Fruit fly (Drosophila melanogaster) whole organism, embryonic: ENCODE measurements around the gene CG31740.

Experiments used
- CG2120 ChIP-seq: fragments of 200-800 bp; sonication (Bioruptor generic); optimal IDR thresholded peaks from 3 replicates; lab custom pipeline; 2016; ENCODE audit warnings: missing biosample characterization, missing genetic modification characterization
- lbe ChIP-seq: fragments of 200-800 bp; sonication (Bioruptor generic); optimal IDR thresholded peaks from 2 replicates; lab custom pipeline; 2016; ENCODE audit warnings: missing biosample characterization, mild to moderate bottlenecking, missing genetic modification characterization

- no peak for TF ChIP-seq lbe (GFP tag; lab: Kevin White, UChicago)
- no peak for TF ChIP-seq CG2120 (GFP tag; lab: Kevin White, UChicago)
Observed at dm6 chr2L:17963071-17963567, 45.6 kb upstream of the CG31740 start, which contains the start of gene CG5674.
